Worm (Caenorhabditis elegans) whole organism, L4 larva: Measurements from ENCODE around the gene C40C9.4.

Experiments
- R02D3.7 ChIP-seq: fragments of 150-350 bp; sonication (generic microtip); optimal IDR thresholded peaks from 3 replicates; lab custom pipeline; 2014; ENCODE audit warnings: missing biosample characterization, missing genetic modification characterization
- ama-1 ChIP-seq: fragments of 150-350 bp; optimal IDR thresholded peaks from 2 replicates; lab custom pipeline; 2014; ENCODE audit warnings: inconsistent platforms, mixed read lengths
- ctbp-1 ChIP-seq: fragments of 200-800 bp; sonication (Bioruptor generic); IDR thresholded peaks from 2 replicates; pipeline ENCODE4 v1.3.6; 2022; ENCODE audit warnings: missing genetic modification reagents, missing genetic modification characterization, missing compliant biosample characterization
- fos-1 ChIP-seq: fragments of 150-350 bp; optimal IDR thresholded peaks from 2 replicates; lab custom pipeline; 2014; ENCODE audit warnings: missing biosample characterization, missing genetic modification characterization
- gei-8 ChIP-seq: fragments of 200-800 bp; sonication (Bioruptor generic); optimal IDR thresholded peaks from 2 replicates; lab custom pipeline; 2018; ENCODE audit warnings: mild to moderate bottlenecking, missing genetic modification characterization, missing compliant biosample characterization
- madf-9 ChIP-seq: fragments of 200-800 bp; sonication (Bioruptor generic); conservative IDR thresholded peaks from 2 replicates; pipeline ENCODE4 v1.3.6; 2022; ENCODE audit warnings: missing genetic modification reagents, missing genetic modification characterization, missing compliant biosample characterization
- mxl-2 ChIP-seq: fragments of 200-800 bp; sonication (Bioruptor generic); conservative IDR thresholded peaks from 2 replicates; pipeline ENCODE4 v1.3.6; 2022; ENCODE audit warnings: missing genetic modification reagents, missing genetic modification characterization, missing compliant biosample characterization
- nhr-25 ChIP-seq: sonication (generic microtip); optimal IDR thresholded peaks from 2 replicates; lab custom pipeline; 2017; ENCODE audit warnings: missing genetic modification characterization, mild to moderate bottlenecking, missing compliant biosample characterization, antibody characterized with exemption, moderate library complexity, borderline replicate concordance; ENCODE audit not compliant: insufficient read depth
- nhr-28 ChIP-seq: fragments of 150-350 bp; optimal IDR thresholded peaks from 2 replicates; lab custom pipeline; 2014; ENCODE audit warnings: missing biosample characterization, missing genetic modification characterization
- pha-4 ChIP-seq, 2 experiments: fragments of 150-350 bp in 1 of 2; fragments of 200-800 bp in 1 of 2; sonication (Bioruptor generic) in 1 of 2; IDR thresholded peaks in 1 of 2; optimal IDR thresholded peaks in 1 of 2; 2 replicates each; pipeline versions ENCODE4 v1.3.6 to Lab custom; 2014 to 2022; ENCODE audit warnings: missing genetic modification characterization in 2 of 2, missing genetic modification reagents in 2 of 2, missing biosample characterization in 1 of 2, missing compliant biosample characterization in 1 of 2
- snpc-4 ChIP-seq: fragments of 150-350 bp; optimal IDR thresholded peaks from 2 replicates; lab custom pipeline; 2014; ENCODE audit warnings: missing biosample characterization, missing genetic modification characterization
- unc-62 ChIP-seq, 3 experiments: fragments of 150-350 bp in 1 of 3; sonication (generic microtip); optimal IDR thresholded peaks in 2 of 3; peaks in 1 of 3; 1 replicate in 1 of 3; 2 replicates in 2 of 3; lab custom pipeline; 2014 to 2017; ENCODE audit warnings: missing biosample characterization in 3 of 3, missing genetic modification characterization in 3 of 3, missing genetic modification reagents in 3 of 3, missing genotype in 1 of 3
- zag-1 ChIP-seq: fragments of 150-350 bp; optimal IDR thresholded peaks from 2 replicates; lab custom pipeline; 2014; ENCODE audit warnings: missing biosample characterization, missing genetic modification characterization
- ztf-7 ChIP-seq: fragments of 150-350 bp; optimal IDR thresholded peaks from 2 replicates; lab custom pipeline; 2014; ENCODE audit warnings: missing biosample characterization, missing genetic modification characterization

- no peak for TF ChIP-seq ama-1 (lab: Kevin White, UChicago)
- no peak for TF ChIP-seq ctbp-1
- TF ChIP-seq R02D3.7 (tag; lab: Kevin White, UChicago): no peak
- no peak for TF ChIP-seq pha-4 (GFP tag; IDR thresholded peaks at IDR 0.05; lab: Robert Waterston, UW)
- TF ChIP-seq pha-4 (tag; optimal IDR thresholded peaks at IDR 0.05; lab: Kevin White, UChicago): no peak
- TF ChIP-seq madf-9 (GFP tag; lab: Robert Waterston, UW): no peak
- no peak for TF ChIP-seq zag-1 (tag; lab: Kevin White, UChicago)
- no peak for TF ChIP-seq nhr-25 (tag; lab: Kevin White, UChicago)
- TF ChIP-seq ztf-7 (tag; lab: Kevin White, UChicago): no peak
- TF ChIP-seq fos-1 (tag; lab: Kevin White, UChicago): no peak
- TF ChIP-seq nhr-28: no peak
- no peak for TF ChIP-seq snpc-4 (tag; lab: Kevin White, UChicago)
- TF ChIP-seq unc-62 (GFP tag; optimal IDR thresholded peaks at IDR 0.05 in 1 of 2; lab: Kevin White, UChicago): no peak
- no peak for TF ChIP-seq unc-62 (tag; optimal IDR thresholded peaks at IDR 0.05; lab: Kevin White, UChicago)
- TF ChIP-seq gei-8: no peak
- no peak for TF ChIP-seq mxl-2 (GFP tag; lab: Robert Waterston, UW)
Measured at ce11 chrX:13637526-13637925, 13.4 kb upstream of the C40C9.4 start.
